Worm (Caenorhabditis elegans) whole organism, late embryonic: ENCODE data around the gene syx-18.

Experiments used
- C08G9.2 ChIP-seq: sonication (generic microtip); optimal IDR thresholded peaks from 2 replicates; lab custom pipeline; 2016; ENCODE audit warnings: mild to moderate bottlenecking, missing genetic modification characterization, moderate library complexity, missing compliant biosample characterization
- Y22D7AL.16 ChIP-seq: sonication (generic microtip); optimal IDR thresholded peaks from 2 replicates; lab custom pipeline; 2016; ENCODE audit warnings: missing genetic modification characterization, missing compliant biosample characterization
- ama-1 ChIP-seq: fragments of 150-350 bp; optimal IDR thresholded peaks from 2 replicates; lab custom pipeline; 2014
- ceh-45 ChIP-seq: fragments of 200-800 bp; sonication (Bioruptor generic); IDR thresholded peaks from 2 replicates; pipeline ENCODE4 v1.3.6; 2022; ENCODE audit warnings: missing genetic modification reagents, missing genetic modification characterization, missing compliant biosample characterization
- ets-4 ChIP-seq: sonication (generic microtip); optimal IDR thresholded peaks from 2 replicates; lab custom pipeline; 2016; ENCODE audit warnings: missing genetic modification characterization, missing compliant biosample characterization
- fkh-10 ChIP-seq: fragments of 150-350 bp; optimal IDR thresholded peaks from 2 replicates; lab custom pipeline; 2014; ENCODE audit warnings: missing biosample characterization, missing genetic modification reagents, missing genetic modification characterization
- lin-11 ChIP-seq: fragments of 200-800 bp; sonication (Bioruptor generic); optimal IDR thresholded peaks from 2 replicates; lab custom pipeline; 2018; ENCODE audit warnings: mild to moderate bottlenecking, missing genetic modification characterization, missing compliant biosample characterization
- mec-3 ChIP-seq: sonication (generic microtip); optimal IDR thresholded peaks from 2 replicates; lab custom pipeline; 2016; ENCODE audit warnings: borderline replicate concordance, missing genetic modification characterization, missing compliant biosample characterization
- pha-4 ChIP-seq: fragments of 150-350 bp; optimal IDR thresholded peaks from 2 replicates; lab custom pipeline; 2018; ENCODE audit warnings: missing biosample characterization, missing genetic modification reagents, missing genetic modification characterization
- pqm-1 ChIP-seq: sonication (generic microtip); optimal IDR thresholded peaks from 2 replicates; lab custom pipeline; 2016; ENCODE audit warnings: missing genetic modification characterization, missing compliant biosample characterization
- pros-1 ChIP-seq: fragments of 150-350 bp; optimal IDR thresholded peaks from 2 replicates; lab custom pipeline; 2014; ENCODE audit warnings: missing biosample characterization, missing genetic modification reagents, missing genetic modification characterization
- rnt-1 ChIP-seq: sonication (generic microtip); optimal IDR thresholded peaks from 2 replicates; lab custom pipeline; 2016; ENCODE audit warnings: missing genetic modification characterization, missing compliant biosample characterization

- TF ChIP-seq mec-3 (tag; lab: Kevin White, UChicago) (no peak), pha-4 (tag; lab: Kevin White, UChicago) (no peak), pqm-1 (peak; percentile 63), fkh-10 (GFP tag; lab: Kevin White, UChicago) (no peak), ama-1 (lab: Kevin White, UChicago) (no peak), pros-1 (tag; lab: Kevin White, UChicago) (no peak), ceh-45 (GFP tag; lab: Robert Waterston, UW) (no peak), ets-4 (tag; lab: Kevin White, UChicago) (no peak), rnt-1 (tag; lab: Kevin White, UChicago) (no peak), Y22D7AL.16 (no peak), C08G9.2 (tag; lab: Kevin White, UChicago) (no peak), lin-11 (tag; lab: Kevin White, UChicago) (no peak)
Measured at ce11 chrV:6614152-6614734, 41.0 kb downstream of the syx-18 start, which contains the start of gene cpr-4.
